Fruit fly (Drosophila melanogaster) whole organism, embryonic: ENCODE data around the gene BthD.

Experiments used
- Bgb ChIP-seq: fragments of 200-800 bp; sonication (Bioruptor generic); IDR thresholded peaks from 2 replicates; pipeline ENCODE4 v1.3.6; 2022; ENCODE audit warnings: missing biosample characterization, missing genetic modification characterization; ENCODE audit not compliant: partially characterized antibody
- BtbVII ChIP-seq: fragments of 200-800 bp; sonication (Bioruptor generic); optimal IDR thresholded peaks from 3 replicates; lab custom pipeline; 2017; ENCODE audit warnings: missing biosample characterization, mild to moderate bottlenecking, missing genetic modification characterization
- CG10565 ChIP-seq: fragments of 200-800 bp; sonication (Bioruptor generic); optimal IDR thresholded peaks from 3 replicates; lab custom pipeline; 2016; ENCODE audit warnings: missing biosample characterization, mild to moderate bottlenecking, missing genetic modification characterization
- CG10979 ChIP-seq: fragments of 200-800 bp; sonication (Bioruptor generic); optimal IDR thresholded peaks from 2 replicates; lab custom pipeline; 2018; ENCODE audit warnings: missing biosample characterization, mild to moderate bottlenecking, missing genetic modification characterization, moderate library complexity
- CG11247 ChIP-seq: fragments of 200-800 bp; sonication (Bioruptor generic); IDR thresholded peaks from 2 replicates; pipeline ENCODE4 v1.3.6; 2022; ENCODE audit warnings: missing biosample characterization, missing genetic modification characterization
- CG11695 ChIP-seq: fragments of 200-800 bp; sonication (Bioruptor generic); IDR thresholded peaks from 3 replicates; pipeline ENCODE4 v1.3.6; 2022; ENCODE audit warnings: missing biosample characterization, missing genetic modification characterization
- CG15011 ChIP-seq: fragments of 200-800 bp; sonication (Bioruptor generic); optimal IDR thresholded peaks from 3 replicates; lab custom pipeline; 2018; ENCODE audit warnings: missing biosample characterization, mild to moderate bottlenecking, missing genetic modification characterization
- CG17186 ChIP-seq: fragments of 200-800 bp; sonication (Bioruptor generic); optimal IDR thresholded peaks from 3 replicates; lab custom pipeline; 2017; ENCODE audit warnings: missing biosample characterization, missing genetic modification reagents, missing genetic modification characterization
- CG2875 ChIP-seq: fragments of 200-800 bp; sonication (Bioruptor generic); optimal IDR thresholded peaks from 2 replicates; lab custom pipeline; 2017; ENCODE audit warnings: missing biosample characterization, mild to moderate bottlenecking, missing genetic modification characterization, missing genetic modification reagents
- CG30403 ChIP-seq: fragments of 200-800 bp; sonication (Bioruptor generic); optimal IDR thresholded peaks from 3 replicates; lab custom pipeline; 2016; ENCODE audit warnings: missing biosample characterization, missing genetic modification characterization
- CG4360 ChIP-seq: fragments of 200-800 bp; sonication (Bioruptor generic); IDR thresholded peaks from 2 replicates; pipeline ENCODE4 v1.3.6; 2022; ENCODE audit warnings: missing biosample characterization, missing genetic modification characterization
- CG6175 ChIP-seq: fragments of 200-800 bp; sonication (Bioruptor generic); IDR thresholded peaks from 3 replicates; pipeline ENCODE4 v1.3.6; 2022; ENCODE audit warnings: missing biosample characterization, missing genetic modification characterization
- CG6254 ChIP-seq: fragments of 200-800 bp; sonication (Bioruptor generic); optimal IDR thresholded peaks from 3 replicates; lab custom pipeline; 2017; ENCODE audit warnings: mild to moderate bottlenecking, missing biosample characterization, missing genetic modification reagents, missing genetic modification characterization
- CG6683 ChIP-seq: fragments of 200-800 bp; sonication (Bioruptor generic); optimal IDR thresholded peaks from 2 replicates; lab custom pipeline; 2017; ENCODE audit warnings: missing biosample characterization, mild to moderate bottlenecking, missing genetic modification characterization, missing genetic modification reagents
- CG7786 ChIP-seq: fragments of 200-800 bp; sonication (Bioruptor generic); optimal IDR thresholded peaks from 2 replicates; lab custom pipeline; 2016; ENCODE audit warnings: missing biosample characterization, missing genetic modification characterization
- CG9215 ChIP-seq: fragments of 200-800 bp; sonication (Bioruptor generic); IDR thresholded peaks from 2 replicates; pipeline ENCODE4 v1.3.6; 2022; ENCODE audit warnings: missing biosample characterization, missing genetic modification characterization
- Deaf1 ChIP-seq: fragments of 200-800 bp; optimal IDR thresholded peaks from 3 replicates; lab custom pipeline; 2019; ENCODE audit warnings: missing biosample characterization, mild to moderate bottlenecking, missing genetic modification characterization, moderate library complexity
- Dip2 ChIP-seq: fragments of 200-800 bp; sonication (Bioruptor generic); IDR thresholded peaks from 2 replicates; pipeline ENCODE4 v1.3.6; 2022; ENCODE audit warnings: missing biosample characterization, missing genetic modification characterization
- Doc2 ChIP-seq: fragments of 200-800 bp; sonication (Bioruptor generic); IDR thresholded peaks from 2 replicates; pipeline ENCODE4 v1.3.6; 2022; ENCODE audit warnings: missing biosample characterization, missing genetic modification characterization
- Drgx ChIP-seq: fragments of 200-800 bp; sonication (Bioruptor generic); IDR thresholded peaks from 2 replicates; pipeline ENCODE4 v1.3.6; 2022; ENCODE audit warnings: missing biosample characterization, missing genetic modification characterization
- Ets97D ChIP-seq: fragments of 200-800 bp; sonication (Bioruptor generic); optimal IDR thresholded peaks from 3 replicates; lab custom pipeline; 2016; ENCODE audit warnings: missing biosample characterization, missing genetic modification characterization
- GATAe ChIP-seq: fragments of 200-800 bp; sonication (Bioruptor generic); conservative IDR thresholded peaks from 2 replicates; pipeline ENCODE4 v1.3.6; 2022; ENCODE audit warnings: missing biosample characterization, missing genetic modification characterization
- HLHmδ ChIP-seq: fragments of 200-800 bp; sonication (Bioruptor generic); optimal IDR thresholded peaks from 2 replicates; lab custom pipeline; 2018; ENCODE audit warnings: missing biosample characterization, mild to moderate bottlenecking, missing genetic modification characterization, moderate library complexity
- Max ChIP-seq: fragments of 200-800 bp; sonication (Bioruptor generic); optimal IDR thresholded peaks from 2 replicates; lab custom pipeline; 2016; ENCODE audit warnings: missing biosample characterization, mild to moderate bottlenecking, missing genetic modification characterization
- Optix ChIP-seq: fragments of 200-800 bp; sonication (Bioruptor generic); IDR thresholded peaks from 3 replicates; pipeline ENCODE4 v1.3.6; 2022; ENCODE audit warnings: missing biosample characterization, missing genetic modification characterization
- PHDP ChIP-seq: fragments of 200-800 bp; sonication (Bioruptor generic); optimal IDR thresholded peaks from 3 replicates; lab custom pipeline; 2018; ENCODE audit warnings: missing biosample characterization, mild to moderate bottlenecking, missing genetic modification characterization, moderate library complexity
- Ravus ChIP-seq: fragments of 200-800 bp; sonication (Bioruptor generic); IDR thresholded peaks from 2 replicates; pipeline ENCODE4 v1.3.6; 2022; ENCODE audit warnings: missing biosample characterization, missing genetic modification characterization
- Rfx ChIP-seq: fragments of 200-800 bp; sonication (Bioruptor generic); IDR thresholded peaks from 2 replicates; pipeline ENCODE4 v1.3.6; 2022; ENCODE audit warnings: missing biosample characterization, missing genetic modification characterization
- Sox102F ChIP-seq: fragments of 200-800 bp; sonication (Bioruptor generic); optimal IDR thresholded peaks from 2 replicates; lab custom pipeline; 2018; ENCODE audit warnings: missing biosample characterization, mild to moderate bottlenecking, missing genetic modification characterization, moderate library complexity
- Spps ChIP-seq: fragments of 200-800 bp; sonication (Bioruptor generic); optimal IDR thresholded peaks from 2 replicates; lab custom pipeline; 2018; ENCODE audit warnings: missing biosample characterization, mild to moderate bottlenecking, missing genetic modification characterization
- Ssrp ChIP-seq: fragments of 200-800 bp; sonication (Bioruptor generic); optimal IDR thresholded peaks from 2 replicates; lab custom pipeline; 2018; ENCODE audit warnings: missing biosample characterization, mild to moderate bottlenecking, missing genetic modification characterization, moderate library complexity
- Tbp ChIP-seq: fragments of >200 bp; optimal IDR thresholded peaks from 2 replicates; lab custom pipeline; 2018; ENCODE audit warnings: missing biosample characterization, missing genetic modification characterization
- ato ChIP-seq: fragments of 200-800 bp; sonication (Bioruptor generic); IDR thresholded peaks from 2 replicates; pipeline ENCODE4 v1.3.6; 2022; ENCODE audit warnings: missing biosample characterization, missing genetic modification characterization; ENCODE audit not compliant: partially characterized antibody
- cato ChIP-seq: fragments of 200-800 bp; sonication (Bioruptor generic); optimal IDR thresholded peaks from 2 replicates; lab custom pipeline; 2016; ENCODE audit warnings: missing biosample characterization, missing genetic modification characterization, borderline replicate concordance
- cg ChIP-seq: fragments of 200-800 bp; sonication (Bioruptor generic); optimal IDR thresholded peaks from 3 replicates; lab custom pipeline; 2019; ENCODE audit warnings: missing biosample characterization, mild to moderate bottlenecking, missing genetic modification characterization, moderate library complexity
- chif ChIP-seq, 2 experiments: fragments of 200-800 bp; sonication (Bioruptor generic); optimal IDR thresholded peaks; 3 replicates each; lab custom pipeline; 2016; ENCODE audit warnings: missing biosample characterization in 2 of 2, missing genetic modification characterization in 2 of 2
- croc ChIP-seq: fragments of 200-800 bp; sonication (Bioruptor generic); conservative IDR thresholded peaks from 3 replicates; pipeline ENCODE4 v1.3.6; 2022; ENCODE audit warnings: missing biosample characterization, missing genetic modification characterization
- crol ChIP-seq: fragments of 200-800 bp; sonication (Bioruptor generic); IDR thresholded peaks from 2 replicates; pipeline ENCODE4 v1.3.6; 2022; ENCODE audit warnings: missing biosample characterization, missing genetic modification characterization
- da ChIP-seq: fragments of 200-800 bp; sonication (Bioruptor generic); optimal IDR thresholded peaks from 2 replicates; lab custom pipeline; 2016; ENCODE audit warnings: missing biosample characterization, missing genetic modification characterization
- dimm ChIP-seq: fragments of 200-800 bp; sonication (Bioruptor generic); IDR thresholded peaks from 2 replicates; pipeline ENCODE4 v1.3.6; 2022; ENCODE audit warnings: missing biosample characterization, missing genetic modification characterization
- ems ChIP-seq: fragments of 200-800 bp; sonication (Bioruptor generic); optimal IDR thresholded peaks from 3 replicates; lab custom pipeline; 2016; ENCODE audit warnings: missing biosample characterization, missing genetic modification characterization
- fd3F ChIP-seq: fragments of 200-800 bp; sonication (Bioruptor generic); optimal IDR thresholded peaks from 2 replicates; lab custom pipeline; 2018; ENCODE audit warnings: missing biosample characterization, mild to moderate bottlenecking, missing genetic modification characterization, moderate library complexity
- gsb-n ChIP-seq: fragments of 200-800 bp; sonication (Bioruptor generic); optimal IDR thresholded peaks from 3 replicates; lab custom pipeline; 2018; ENCODE audit warnings: missing biosample characterization, mild to moderate bottlenecking, missing genetic modification characterization
- hbn ChIP-seq: fragments of 200-800 bp; sonication (Bioruptor generic); IDR thresholded peaks from 2 replicates; pipeline ENCODE4 v1.3.6; 2022; ENCODE audit warnings: missing biosample characterization, missing genetic modification characterization; ENCODE audit not compliant: partially characterized antibody
- kah ChIP-seq: fragments of 200-800 bp; sonication (Bioruptor generic); optimal IDR thresholded peaks from 2 replicates; lab custom pipeline; 2018; ENCODE audit warnings: missing biosample characterization, mild to moderate bottlenecking, missing genetic modification characterization
- onecut ChIP-seq: fragments of 200-800 bp; sonication (Bioruptor generic); IDR thresholded peaks from 2 replicates; pipeline ENCODE4 v1.3.6; 2022; ENCODE audit warnings: missing biosample characterization, missing genetic modification characterization
- ranshi ChIP-seq: fragments of 200-800 bp; sonication (Bioruptor generic); IDR thresholded peaks from 2 replicates; pipeline ENCODE4 v1.3.6; 2022; ENCODE audit warnings: missing biosample characterization, missing genetic modification characterization
- row ChIP-seq: fragments of 200-800 bp; sonication (Bioruptor generic); IDR thresholded peaks from 3 replicates; pipeline ENCODE4 v1.3.6; 2022; ENCODE audit warnings: missing biosample characterization, missing genetic modification characterization
- sim ChIP-seq: fragments of 200-800 bp; sonication (Bioruptor generic); IDR thresholded peaks from 2 replicates; pipeline ENCODE4 v1.3.6; 2022; ENCODE audit warnings: missing biosample characterization, missing genetic modification characterization
- tll ChIP-seq, 2 experiments: fragments of 200-800 bp in 1 of 2; fragments of >200 bp in 1 of 2; sonication (Bioruptor generic) in 1 of 2; optimal IDR thresholded peaks; 2 replicates each; lab custom pipeline; 2017 to 2019; ENCODE audit warnings: missing biosample characterization in 2 of 2, missing genetic modification characterization in 2 of 2, mild to moderate bottlenecking in 1 of 2, moderate library complexity in 1 of 2
- z ChIP-seq: fragments of 200-800 bp; sonication (Bioruptor generic); IDR thresholded peaks from 3 replicates; pipeline ENCODE4 v1.3.6; 2022; ENCODE audit warnings: missing biosample characterization, missing genetic modification characterization

Gene BthD

dm6 chrX:13643961-13644360 lies 32.0 kb downstream of the BthD start (continued):
- TF ChIP-seq z (GFP tag; lab: Robert Waterston, UW) (no peak), CG11695 (GFP tag; lab: Robert Waterston, UW) (peak; percentile 66; the same call in 2 of the 3 replicates), CG17186 (GFP tag; lab: Kevin White, UChicago) (no peak), Sox102F (GFP tag; lab: Kevin White, UChicago) (peak; percentile 63), Spps (tag; lab: Kevin White, UChicago) (peak; percentile 21), tll (GFP tag; optimal IDR thresholded peaks at IDR 0.05; lab: Kevin White, UChicago) (no peak), CG11247 (GFP tag; lab: Robert Waterston, UW) (peak; percentile 65), crol (peak; percentile 61), CG9215 (GFP tag; lab: Robert Waterston, UW) (no peak), fd3F (GFP tag; lab: Kevin White, UChicago) (peak; percentile 30), ems (no peak), gsb-n (tag; lab: Kevin White, UChicago) (no peak), CG6254 (GFP tag; lab: Kevin White, UChicago) (peak; percentile 39), CG10565 (no peak), Deaf1 (tag; lab: Kevin White, UChicago) (no peak), CG30403 (GFP tag; lab: Kevin White, UChicago) (peak; percentile 54), HLHmδ (GFP tag; lab: Kevin White, UChicago) (no peak), row (GFP tag; lab: Robert Waterston, UW) (peak; percentile 71), Doc2 (no peak), Ets97D (GFP tag; lab: Kevin White, UChicago) (peak; percentile 3), Ssrp (tag; lab: Kevin White, UChicago) (peak; percentile 37), kah (GFP tag; lab: Kevin White, UChicago) (no peak), Bgb (GFP tag; lab: Robert Waterston, UW) (no peak; the same call in 1 of the 2 replicates), dimm (GFP tag; lab: Robert Waterston, UW) (0 out of 2 replicates have a peak, but pooled peaks have one; percentile 24), chif (GFP tag; optimal IDR thresholded peaks at IDR 0.05; lab: Kevin White, UChicago) (peak in 1 of 2 experiments; percentile 51), GATAe (GFP tag; lab: Robert Waterston, UW) (no peak), Drgx (GFP tag; lab: Robert Waterston, UW) (0 out of 2 replicates have a peak, but pooled peaks have one; percentile 14), Tbp (GFP tag; lab: Kevin White, UChicago) (no peak), Max (GFP tag; lab: Kevin White, UChicago) (peak; percentile 39), onecut (GFP tag; lab: Robert Waterston, UW) (no peak; the same call in 1 of the 2 replicates), croc (no peak; the same call in 2 of the 3 replicates), CG6683 (no peak), Rfx (GFP tag; lab: Robert Waterston, UW) (peak; percentile 80), ato (GFP tag; lab: Robert Waterston, UW) (no peak), Optix (GFP tag; lab: Robert Waterston, UW) (peak; percentile 40; the same call in 1 of the 3 replicates), hbn (GFP tag; lab: Robert Waterston, UW) (no peak), PHDP (tag; lab: Kevin White, UChicago) (peak; percentile 45), CG2875 (peak; percentile 47), CG4360 (no peak), CG7786 (peak; percentile 30), cato (GFP tag; lab: Kevin White, UChicago) (peak; percentile 34), sim (GFP tag; lab: Robert Waterston, UW) (peak; percentile 61; the same call in 1 of the 2 replicates), BtbVII (GFP tag; lab: Kevin White, UChicago) (no peak), da (GFP tag; lab: Kevin White, UChicago) (peak; percentile 5), Ravus (peak; percentile 41), CG15011 (peak; percentile 30), CG6175 (no peak), ranshi (peak; percentile 72), CG10979 (tag; lab: Kevin White, UChicago) (peak; percentile 63), cg (GFP tag; lab: Kevin White, UChicago) (no peak), Dip2 (no peak)
